Fruit fly (Drosophila melanogaster): ENCODE measurements around the gene Ids.

The Ids gene

DNA sequence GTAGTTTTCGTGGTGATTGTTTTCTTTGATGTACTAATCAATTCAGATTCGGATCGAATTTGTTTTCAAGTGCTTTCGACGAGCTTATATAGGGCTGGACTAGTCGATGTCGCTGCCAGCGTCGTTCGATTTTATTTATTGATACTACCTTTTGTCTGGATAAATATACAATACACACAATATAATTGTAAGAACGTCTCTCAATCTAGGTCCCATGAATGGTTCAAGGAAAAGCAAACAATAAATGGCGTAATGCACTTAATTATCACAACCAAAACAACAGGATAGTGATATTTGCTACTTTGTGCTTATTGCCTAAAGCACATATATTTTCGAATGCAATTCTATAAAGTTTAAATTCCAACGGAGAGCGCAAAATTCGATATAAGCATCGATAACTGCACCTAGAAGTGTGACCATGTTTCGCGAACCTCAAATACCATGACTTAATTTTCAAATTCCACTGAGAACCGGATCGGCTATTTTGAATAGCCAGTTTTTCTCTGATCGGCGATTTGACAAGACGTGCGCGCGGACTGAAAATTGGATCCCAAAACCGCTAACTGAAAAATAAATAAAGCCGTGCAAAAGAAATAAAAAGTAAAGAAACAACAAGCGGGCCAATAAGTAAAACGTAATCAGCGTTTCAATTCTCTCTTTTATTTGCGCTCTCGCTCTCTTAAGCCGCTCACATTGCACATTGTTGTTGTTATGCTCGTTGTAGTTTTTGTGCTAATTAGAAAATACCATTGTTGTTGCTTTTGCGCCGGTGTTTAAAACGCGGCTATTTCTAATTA lies 41.5 kb upstream of the Ids start, which contains the start of the genes Drsl6 and kst:
TSS of gene Drsl6 (minus strand) at position 51 of the 797 bp plus-strand sequence.
TSS of gene kst (plus strand) at position 493 of the 797 bp plus-strand sequence.
- TF ChIP-seq eg (GFP tag; IDR thresholded peaks at IDR 0.05) = peak; percentile 85
- TF ChIP-seq Sox15 (GFP tag; optimal IDR thresholded peaks at IDR 0.05) = no peak
- no peak for TF ChIP-seq lz (GFP tag; optimal IDR thresholded peaks at IDR 0.05)
- TF ChIP-seq svp (GFP tag) = no peak
- TF ChIP-seq CG34406 (GFP tag; optimal IDR thresholded peaks at IDR 0.05) = no peak
- no peak for TF ChIP-seq Ets21C (GFP tag; optimal IDR thresholded peaks at IDR 0.05)
- no peak for TF ChIP-seq spab (GFP tag; optimal IDR thresholded peaks at IDR 0.05)
- TF ChIP-seq topi (GFP tag; optimal IDR thresholded peaks at IDR 0.05) = peak; percentile 8
- no peak for TF ChIP-seq CG7368 (GFP tag; optimal IDR thresholded peaks at IDR 0.05)
- TF ChIP-seq ss (GFP tag; optimal IDR thresholded peaks at IDR 0.05) = peak; percentile 54
- TF ChIP-seq CG10631 (GFP tag; optimal IDR thresholded peaks at IDR 0.05) = no peak
- TF ChIP-seq fkh (GFP tag; optimal IDR thresholded peaks at IDR 0.05) = peak; percentile 92
- TF ChIP-seq CG6792 (GFP tag; optimal IDR thresholded peaks at IDR 0.05) = no peak
- TF ChIP-seq net (GFP tag; optimal IDR thresholded peaks at IDR 0.05) = no peak
- TF ChIP-seq CG16779 (tag; optimal IDR thresholded peaks at IDR 0.05) = no peak
- TF ChIP-seq CG9139 (GFP tag; optimal IDR thresholded peaks at IDR 0.05) = peak; percentile 11
- no peak for TF ChIP-seq CG6276 (GFP tag; optimal IDR thresholded peaks at IDR 0.05)
- TF ChIP-seq vri (GFP tag; optimal IDR thresholded peaks at IDR 0.05) = peak; percentile 62
- no peak for TF ChIP-seq Smox (GFP tag; optimal IDR thresholded peaks at IDR 0.05)
- no peak for TF ChIP-seq Gug (GFP tag; IDR thresholded peaks at IDR 0.05)
- peak; percentile 53 for TF ChIP-seq CG3032 (tag; optimal IDR thresholded peaks at IDR 0.05)
- TF ChIP-seq CG15336 (GFP tag; IDR thresholded peaks at IDR 0.05) = peak; percentile 50
- no peak for TF ChIP-seq CG4318 (GFP tag; optimal IDR thresholded peaks at IDR 0.05)
- no peak for TF ChIP-seq pdm3 (GFP tag; optimal IDR thresholded peaks at IDR 0.05)
- TF ChIP-seq cyc (GFP tag; optimal IDR thresholded peaks at IDR 0.05) = no peak
- no peak for TF ChIP-seq CG11762 (GFP tag; optimal IDR thresholded peaks at IDR 0.05; ENCODE audit: insufficient read depth)
- TF ChIP-seq CG11294 (GFP tag; IDR thresholded peaks at IDR 0.05) = no peak; the same call in 1 of the 2 replicates
- TF ChIP-seq dac (GFP tag; optimal IDR thresholded peaks at IDR 0.05) = no peak
- TF ChIP-seq Sox102F (GFP tag; optimal IDR thresholded peaks at IDR 0.05) = no peak
- TF ChIP-seq CG6808 (GFP tag; optimal IDR thresholded peaks at IDR 0.05) = peak; percentile 28
- TF ChIP-seq achi (GFP tag; optimal IDR thresholded peaks at IDR 0.05) = no peak
- no peak for TF ChIP-seq fd85E (GFP tag; optimal IDR thresholded peaks at IDR 0.05)
- TF ChIP-seq CG6854 (GFP tag; optimal IDR thresholded peaks at IDR 0.05) = no peak
- no peak for TF ChIP-seq Met (GFP tag; optimal IDR thresholded peaks at IDR 0.05)
- TF ChIP-seq CG8632 (GFP tag; optimal IDR thresholded peaks at IDR 0.05) = no peak
- no peak for TF ChIP-seq CG31627 (GFP tag; optimal IDR thresholded peaks at IDR 0.05)
- TF ChIP-seq Hr39 (GFP tag; optimal IDR thresholded peaks at IDR 0.05) = no peak
- no peak for TF ChIP-seq Hr4 (GFP tag; optimal IDR thresholded peaks at IDR 0.05)
- no peak for TF ChIP-seq OdsH (GFP tag; optimal IDR thresholded peaks at IDR 0.05)
- TF ChIP-seq Eip78C (GFP tag) = peak; percentile 56
- peak; percentile 14 for TF ChIP-seq Sox14 (GFP tag; optimal IDR thresholded peaks at IDR 0.05)
- no peak for TF ChIP-seq Eip93F (GFP tag; optimal IDR thresholded peaks at IDR 0.05)
- no peak for TF ChIP-seq CG32006 (GFP tag; optimal IDR thresholded peaks at IDR 0.05)
- TF ChIP-seq acj6 (GFP tag; optimal IDR thresholded peaks at IDR 0.05) = no peak
- TF ChIP-seq Eip75B (GFP tag; optimal IDR thresholded peaks at IDR 0.05) = no peak
- TF ChIP-seq CG6163 (GFP tag; IDR thresholded peaks at IDR 0.05) = peak; percentile 74
- no peak for TF ChIP-seq Blimp-1 (GFP tag; optimal IDR thresholded peaks at IDR 0.05)
- TF ChIP-seq CG8319 (GFP tag; optimal IDR thresholded peaks at IDR 0.05) = no peak
- no peak for TF ChIP-seq CG10669 (GFP tag; optimal IDR thresholded peaks at IDR 0.05)
- TF ChIP-seq CG8119 (GFP tag; IDR thresholded peaks at IDR 0.05) = peak; percentile 44; the same call in 2 of the 3 replicates
- no peak for TF ChIP-seq CG11902 (GFP tag; optimal IDR thresholded peaks at IDR 0.05)
- TF ChIP-seq CG3919 (GFP tag; optimal IDR thresholded peaks at IDR 0.05) = no peak
